Fruit fly (Drosophila melanogaster): ENCODE measurements around the gene Ir10a.

- TF ChIP-seq CG8159 (tag; optimal IDR thresholded peaks at IDR 0.05), result no peak
- no peak for TF ChIP-seq CG4496 (GFP tag; IDR thresholded peaks at IDR 0.05)
- no peak for TF ChIP-seq CG9948 (tag; optimal IDR thresholded peaks at IDR 0.05)
- TF ChIP-seq Ets98B (GFP tag; IDR thresholded peaks at IDR 0.05), result no peak
- TF ChIP-seq EcR (GFP tag; optimal IDR thresholded peaks at IDR 0.05), result no peak
Observed at dm6 chrX:11322257-11322656, 11.2 kb upstream of the Ir10a start, which contains the start of gene sisA.

Measured in whole organism, pupa.